Worm (Caenorhabditis elegans): Measurements from ENCODE around the gene Y53F4B.26.

The Y53F4B.26 gene

ce11 chrII:15165681-15166235 lies 25.0 kb upstream of the Y53F4B.26 start, which contains the start of gene gst-27:
gst-27 (minus strand) TSS chrII:15165731.
- TF ChIP-seq nhr-10 (tag; optimal IDR thresholded peaks at IDR 0.05), result no peak
- no peak for TF ChIP-seq unc-62 (GFP tag; optimal IDR thresholded peaks at IDR 0.05)
- peak; percentile 27 for TF ChIP-seq ceh-82 (tag; optimal IDR thresholded peaks at IDR 0.05)
- TF ChIP-seq ztf-4 (tag; optimal IDR thresholded peaks at IDR 0.05), result peak; percentile 81
- TF ChIP-seq C34F6.9 (tag; optimal IDR thresholded peaks at IDR 0.05), result peak; percentile 84
- TF ChIP-seq blmp-1 (tag; optimal IDR thresholded peaks at IDR 0.05; ENCODE audit: insufficient read depth), result peak; percentile 7
- TF ChIP-seq nhr-129 (tag; optimal IDR thresholded peaks at IDR 0.05), result peak; percentile 94
- TF ChIP-seq lsy-2 (tag; optimal IDR thresholded peaks at IDR 0.05), result peak; percentile 62 to 78
- no peak for TF ChIP-seq ztf-1 (GFP tag; conservative IDR thresholded peaks at IDR 0.05)
- TF ChIP-seq mbf-1 (tag; optimal IDR thresholded peaks at IDR 0.05), result no peak
- TF ChIP-seq snpc-4 (tag; optimal IDR thresholded peaks at IDR 0.05), result peak; percentile 62
- no peak for TF ChIP-seq nhr-23 (tag; optimal IDR thresholded peaks at IDR 0.05)
- TF ChIP-seq sem-4 (tag; optimal IDR thresholded peaks at IDR 0.05), result peak; percentile 61
- peak; percentile 26 for TF ChIP-seq ceh-16 (tag; optimal IDR thresholded peaks at IDR 0.05)
- no peak for TF ChIP-seq nhr-12 (tag; optimal IDR thresholded peaks at IDR 0.05)
- peak; percentile 29 to 48 for TF ChIP-seq mdl-1 (tag; optimal IDR thresholded peaks at IDR 0.05)
- TF ChIP-seq peb-1 (tag; optimal IDR thresholded peaks at IDR 0.05), result no peak
- TF ChIP-seq sma-9 (GFP tag; optimal IDR thresholded peaks at IDR 0.05), result peak; percentile 83
- TF ChIP-seq sma-9 (tag; optimal IDR thresholded peaks at IDR 0.05), result no peak
- no peak for TF ChIP-seq lin-39 (tag; optimal IDR thresholded peaks at IDR 0.05)
- TF ChIP-seq skn-1 (tag; optimal IDR thresholded peaks at IDR 0.05), result no peak
- TF ChIP-seq nhr-21 (tag; optimal IDR thresholded peaks at IDR 0.05), result peak; percentile 81
- TF ChIP-seq ZK546.5 (tag; optimal IDR thresholded peaks at IDR 0.05), result no peak
- TF ChIP-seq fos-1 (tag; optimal IDR thresholded peaks at IDR 0.05), result peak; percentile 85
- TF ChIP-seq unc-39 (tag; optimal IDR thresholded peaks at IDR 0.05), result no peak
- TF ChIP-seq ama-1 (optimal IDR thresholded peaks at IDR 0.05), result no peak
- TF ChIP-seq mab-5 (tag; optimal IDR thresholded peaks at IDR 0.05), result peak; percentile 72
- no peak for TF ChIP-seq nhr-6 (tag; optimal IDR thresholded peaks at IDR 0.05)
- TF ChIP-seq dmd-4 (tag; optimal IDR thresholded peaks at IDR 0.05), result no peak
- peak; percentile 75 for TF ChIP-seq gmeb-1 (tag; optimal IDR thresholded peaks at IDR 0.05)
- TF ChIP-seq lin-11 (tag; optimal IDR thresholded peaks at IDR 0.05), result peak; percentile 69
- TF ChIP-seq unc-55 (GFP tag; optimal IDR thresholded peaks at IDR 0.05), result peak; percentile 72
- no peak for TF ChIP-seq nhr-11 (tag; optimal IDR thresholded peaks at IDR 0.05)
- peak; percentile 47 for TF ChIP-seq egl-27 (tag; optimal IDR thresholded peaks at IDR 0.05)
- TF ChIP-seq lin-13 (GFP tag; optimal IDR thresholded peaks at IDR 0.05), result peak; percentile 86
- TF ChIP-seq ztf-11 (tag; optimal IDR thresholded peaks at IDR 0.05), result no peak
- TF ChIP-seq R02D3.7 (tag; optimal IDR thresholded peaks at IDR 0.05), result no peak
- TF ChIP-seq Y55F3AM.14 (GFP tag; optimal IDR thresholded peaks at IDR 0.05), result peak; percentile 82
- TF ChIP-seq sma-3 (GFP tag; optimal IDR thresholded peaks at IDR 0.05), result peak; percentile 82
- TF ChIP-seq aly-2 (tag; optimal IDR thresholded peaks at IDR 0.05), result no peak
- TF ChIP-seq zag-1 (tag; optimal IDR thresholded peaks at IDR 0.05), result peak; percentile 65
- peak; percentile 70 for TF ChIP-seq F13H6.1 (tag; optimal IDR thresholded peaks at IDR 0.05)
- TF ChIP-seq nhr-237 (tag; optimal IDR thresholded peaks at IDR 0.05), result no peak
- TF ChIP-seq nhr-77 (tag; optimal IDR thresholded peaks at IDR 0.05), result peak; percentile 80
- TF ChIP-seq crh-2 (tag; optimal IDR thresholded peaks at IDR 0.05), result peak; percentile 92
- no peak for TF ChIP-seq elt-3 (tag; optimal IDR thresholded peaks at IDR 0.05)
- peak; percentile 63 for TF ChIP-seq nhr-25 (tag; optimal IDR thresholded peaks at IDR 0.05)
- no peak for TF ChIP-seq elt-1 (tag; optimal IDR thresholded peaks at IDR 0.05)
- no peak for TF ChIP-seq alr-1 (tag; optimal IDR thresholded peaks at IDR 0.05)

Measured in whole organism, L2 larva.